Fruit fly (Drosophila melanogaster): ENCODE results near the gene tna.

- no peak for TF ChIP-seq br (GFP tag; optimal IDR thresholded peaks at IDR 0.05)
- no peak for TF ChIP-seq CrebA (GFP tag; optimal IDR thresholded peaks at IDR 0.05; ENCODE audit: borderline replicate concordance)
- no peak for TF ChIP-seq h (GFP tag; optimal IDR thresholded peaks at IDR 0.05)
- no peak for TF ChIP-seq pan (optimal IDR thresholded peaks at IDR 0.05)
- no peak for TF ChIP-seq usp (GFP tag; optimal IDR thresholded peaks at IDR 0.05)
- TF ChIP-seq Vsx2 (GFP tag; optimal IDR thresholded peaks at IDR 0.05; ENCODE audit: partially characterized antibody): no peak
- TF ChIP-seq Rel (GFP tag; optimal IDR thresholded peaks at IDR 0.05): no peak
- TF ChIP-seq Rel (tag; optimal IDR thresholded peaks at IDR 0.05): no peak
- TF ChIP-seq Hr83 (GFP tag; optimal IDR thresholded peaks at IDR 0.05; ENCODE audit: poor library complexity, severe bottlenecking): no peak
- no peak for TF ChIP-seq tai (GFP tag; optimal IDR thresholded peaks at IDR 0.05)
- TF ChIP-seq Myc (optimal IDR thresholded peaks at IDR 0.05): no peak
- no peak for TF ChIP-seq Abd-B (GFP tag; optimal IDR thresholded peaks at IDR 0.05)
- TF ChIP-seq psq (GFP tag; optimal IDR thresholded peaks at IDR 0.05): no peak
Measured at dm6 chr3L:10871534-10871933, 36.2 kb downstream of the tna start.
